Fruit fly (Drosophila melanogaster): ENCODE results near the gene Sld5.

The Sld5 gene

dm6 chr3R:26008892-26009539, 47.3 kb downstream of the Sld5 start:
- TF ChIP-seq vri (GFP tag; optimal IDR thresholded peaks at IDR 0.05) (peak; percentile 97), Hr4 (GFP tag; optimal IDR thresholded peaks at IDR 0.05) (peak; percentile 98), CG11294 (GFP tag; IDR thresholded peaks at IDR 0.05) (peak; percentile 81), CG32006 (GFP tag; optimal IDR thresholded peaks at IDR 0.05) (peak; percentile 97), Eip78C (GFP tag) (peak; percentile 100), Sox15 (GFP tag; optimal IDR thresholded peaks at IDR 0.05) (peak; percentile 93), dac (GFP tag; optimal IDR thresholded peaks at IDR 0.05) (peak; percentile 91), svp (GFP tag) (peak; percentile 99), acj6 (GFP tag; optimal IDR thresholded peaks at IDR 0.05) (peak; percentile 98), CG10669 (GFP tag; optimal IDR thresholded peaks at IDR 0.05) (peak; percentile 98), Eip93F (GFP tag; optimal IDR thresholded peaks at IDR 0.05) (peak; percentile 96), ss (GFP tag; optimal IDR thresholded peaks at IDR 0.05) (peak; percentile 94 to 98), CG8119 (GFP tag; IDR thresholded peaks at IDR 0.05) (peak; percentile 97), Sox102F (GFP tag; optimal IDR thresholded peaks at IDR 0.05) (peak; percentile 98), cyc (GFP tag; optimal IDR thresholded peaks at IDR 0.05) (peak; percentile 97), OdsH (GFP tag; optimal IDR thresholded peaks at IDR 0.05) (peak; percentile 97), CG1621 (tag; optimal IDR thresholded peaks at IDR 0.05) (peak; percentile 96), spab (GFP tag; optimal IDR thresholded peaks at IDR 0.05) (peak; percentile 98), fd85E (GFP tag; optimal IDR thresholded peaks at IDR 0.05) (peak; percentile 88), CG6808 (GFP tag; optimal IDR thresholded peaks at IDR 0.05) (peak; percentile 97), eg (GFP tag; IDR thresholded peaks at IDR 0.05) (peak; percentile 91; the same call in 2 of the 3 replicates), CG6163 (GFP tag; IDR thresholded peaks at IDR 0.05) (peak; percentile 95), CG8319 (GFP tag; optimal IDR thresholded peaks at IDR 0.05) (peak; percentile 92), dsx (GFP tag; optimal IDR thresholded peaks at IDR 0.05; ENCODE audit: poor library complexity, severe bottlenecking) (peak; percentile 97), topi (GFP tag; optimal IDR thresholded peaks at IDR 0.05) (peak; percentile 98), Blimp-1 (GFP tag; optimal IDR thresholded peaks at IDR 0.05) (peak; percentile 84), CG3919 (GFP tag; optimal IDR thresholded peaks at IDR 0.05) (peak; percentile 99), CG8632 (GFP tag; optimal IDR thresholded peaks at IDR 0.05) (peak; percentile 97), CG6276 (GFP tag; optimal IDR thresholded peaks at IDR 0.05) (peak; percentile 93), Hr38 (GFP tag; optimal IDR thresholded peaks at IDR 0.05) (no peak), Sox14 (GFP tag; optimal IDR thresholded peaks at IDR 0.05) (peak; percentile 98), fkh (GFP tag; optimal IDR thresholded peaks at IDR 0.05) (no peak), CG15336 (GFP tag; IDR thresholded peaks at IDR 0.05) (peak; percentile 96), CG11902 (GFP tag; optimal IDR thresholded peaks at IDR 0.05) (peak; percentile 96), CG6854 (GFP tag; optimal IDR thresholded peaks at IDR 0.05) (peak; percentile 82), salr (GFP tag; optimal IDR thresholded peaks at IDR 0.05) (peak; percentile 96 to 97), CG7368 (GFP tag; optimal IDR thresholded peaks at IDR 0.05) (peak; percentile 95), Hr39 (GFP tag; optimal IDR thresholded peaks at IDR 0.05) (peak; percentile 98), Gug (GFP tag; IDR thresholded peaks at IDR 0.05) (peak; percentile 92), Met (GFP tag; optimal IDR thresholded peaks at IDR 0.05) (peak; percentile 99), CG34406 (GFP tag; optimal IDR thresholded peaks at IDR 0.05) (peak; percentile 97), fd59A (GFP tag; optimal IDR thresholded peaks at IDR 0.05) (peak; percentile 98), CG31627 (GFP tag; optimal IDR thresholded peaks at IDR 0.05) (peak; percentile 98), Ets21C (GFP tag; optimal IDR thresholded peaks at IDR 0.05) (peak; percentile 95), Lpt (GFP tag; optimal IDR thresholded peaks at IDR 0.05) (peak; percentile 95), CG6792 (GFP tag; optimal IDR thresholded peaks at IDR 0.05) (peak; percentile 97), CG3032 (tag; optimal IDR thresholded peaks at IDR 0.05) (peak; percentile 98), Smox (GFP tag; optimal IDR thresholded peaks at IDR 0.05) (peak; percentile 97), pdm3 (GFP tag; optimal IDR thresholded peaks at IDR 0.05) (peak; percentile 98), CG4318 (GFP tag; optimal IDR thresholded peaks at IDR 0.05) (peak; percentile 93), Ets96B (tag; optimal IDR thresholded peaks at IDR 0.05) (peak; percentile 99)

Data from whole organism, prepupa.